Worm (Caenorhabditis elegans) whole organism, L1 larva: ENCODE data around the gene npr-5.

Experiments used
- alr-1 ChIP-seq: fragments of 200-800 bp; sonication (Bioruptor generic); optimal IDR thresholded peaks from 2 replicates; lab custom pipeline; 2018; ENCODE audit warnings: borderline replicate concordance, mild to moderate bottlenecking, missing genetic modification characterization, missing compliant biosample characterization
- ceh-90 ChIP-seq: sonication (generic microtip); optimal IDR thresholded peaks from 2 replicates; lab custom pipeline; 2016; ENCODE audit warnings: missing genetic modification characterization, missing compliant biosample characterization
- ces-1 ChIP-seq: fragments of 150-350 bp; optimal IDR thresholded peaks from 2 replicates; lab custom pipeline; 2014; ENCODE audit warnings: missing biosample characterization, missing genetic modification reagents, missing genetic modification characterization
- egl-27 ChIP-seq, 2 experiments: fragments of 150-350 bp in 1 of 2; sonication (generic microtip); optimal IDR thresholded peaks; 3 replicates each; lab custom pipeline; 2017 to 2018; ENCODE audit warnings: missing biosample characterization in 2 of 2, missing genetic modification characterization in 2 of 2, missing genetic modification reagents in 2 of 2
- elt-3 ChIP-seq, 6 experiments: fragments of 150-350 bp in 1 of 6; sonication (generic microtip); optimal IDR thresholded peaks; 2 replicates each; lab custom pipeline; 2017 to 2018; ENCODE audit warnings: missing biosample characterization in 6 of 6, missing genetic modification characterization in 6 of 6, inconsistent platforms in 1 of 6
- jun-1 ChIP-seq: fragments of 150-350 bp; optimal IDR thresholded peaks from 2 replicates; lab custom pipeline; 2014; ENCODE audit warnings: missing biosample characterization, missing genetic modification reagents, missing genetic modification characterization
- lsy-2 ChIP-seq, 2 experiments: fragments of 150-350 bp; optimal IDR thresholded peaks; 2 replicates each; lab custom pipeline; 2014; ENCODE audit warnings: missing biosample characterization in 2 of 2, missing genetic modification characterization in 2 of 2
- nhr-71 ChIP-seq: sonication (generic microtip); optimal IDR thresholded peaks from 2 replicates; lab custom pipeline; 2016; ENCODE audit warnings: mild to moderate bottlenecking, missing genetic modification characterization, moderate library complexity, missing compliant biosample characterization
- nhr-90 ChIP-seq: sonication (generic microtip); optimal IDR thresholded peaks from 2 replicates; lab custom pipeline; 2016; ENCODE audit warnings: mild to moderate bottlenecking, missing genetic modification characterization, missing compliant biosample characterization; ENCODE audit not compliant: poor library complexity
- unc-62 ChIP-seq: fragments of 150-350 bp; optimal IDR thresholded peaks from 2 replicates; lab custom pipeline; 2014; ENCODE audit warnings: missing biosample characterization, missing genetic modification reagents, missing genetic modification characterization
- ztf-4 ChIP-seq: fragments of 150-350 bp; optimal IDR thresholded peaks from 2 replicates; lab custom pipeline; 2014; ENCODE audit warnings: missing biosample characterization, missing genetic modification characterization

DNA sequence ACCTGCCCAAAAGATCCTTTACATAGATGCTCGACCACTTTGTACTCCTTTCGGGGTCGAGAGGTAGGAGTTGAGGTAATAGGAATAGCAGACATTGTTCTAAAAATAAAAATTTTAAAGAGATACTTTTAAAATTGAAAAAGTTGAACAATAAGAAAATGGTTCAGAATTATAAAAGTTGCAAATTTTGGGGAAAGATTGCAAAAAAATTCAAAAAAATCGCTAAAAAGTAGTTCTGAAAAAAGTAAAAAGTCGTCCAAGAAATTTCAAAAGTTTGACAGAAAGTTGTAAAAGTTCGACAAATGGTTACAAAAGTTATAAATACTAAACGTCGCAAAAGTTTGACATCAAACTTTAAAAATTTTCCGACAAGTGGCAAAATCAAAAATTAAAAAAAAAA is 43.4 kb downstream of the npr-5 start, which contains the start of gene R02C2.1:
- no peak for TF ChIP-seq jun-1
- no peak for TF ChIP-seq elt-3 (tag; optimal IDR thresholded peaks at IDR 0.05; lab: Kevin White, UChicago)
- no peak for TF ChIP-seq ces-1 (GFP tag; lab: Kevin White, UChicago)
- TF ChIP-seq lsy-2 (tag; optimal IDR thresholded peaks at IDR 0.05; lab: Kevin White, UChicago), result no peak
- no peak for TF ChIP-seq ceh-90 (tag; lab: Kevin White, UChicago)
- TF ChIP-seq nhr-90, result no peak
- no peak for TF ChIP-seq unc-62 (GFP tag; lab: Kevin White, UChicago)
- TF ChIP-seq egl-27 (tag; optimal IDR thresholded peaks at IDR 0.05; lab: Kevin White, UChicago), result no peak
- TF ChIP-seq alr-1 (tag; lab: Kevin White, UChicago), result no peak
- TF ChIP-seq nhr-71 (tag; lab: Kevin White, UChicago), result no peak
- TF ChIP-seq ztf-4 (tag; lab: Kevin White, UChicago), result no peak
